Worm (Caenorhabditis elegans) whole organism, young adult: Measurements from ENCODE around the gene srsx-27.

Source experiments
- B0261.1 ChIP-seq: sonication (generic microtip); optimal IDR thresholded peaks from 2 replicates; lab custom pipeline; 2016; ENCODE audit warnings: mild to moderate bottlenecking, missing genetic modification characterization, moderate library complexity, missing compliant biosample characterization
- B0336.3 ChIP-seq: fragments of 200-800 bp; sonication (Bioruptor generic); IDR thresholded peaks from 2 replicates; pipeline ENCODE4 v1.3.6; 2022; ENCODE audit warnings: missing genetic modification characterization, missing compliant biosample characterization
- F33H1.4 ChIP-seq: fragments of 200-800 bp; sonication (Bioruptor generic); IDR thresholded peaks from 2 replicates; pipeline ENCODE4 v1.3.6; 2022; ENCODE audit warnings: missing genetic modification reagents, missing genetic modification characterization, missing compliant biosample characterization
- F37B4.10 ChIP-seq: fragments of 200-800 bp; sonication (Bioruptor generic); IDR thresholded peaks from 2 replicates; pipeline ENCODE4 v1.3.6; 2022; ENCODE audit warnings: missing genetic modification characterization, missing compliant biosample characterization
- F57C9.4 ChIP-seq: sonication (generic microtip); optimal IDR thresholded peaks from 2 replicates; lab custom pipeline; 2017; ENCODE audit warnings: mild to moderate bottlenecking, missing genetic modification characterization, missing compliant biosample characterization
- K12H6.12 ChIP-seq: fragments of 200-800 bp; sonication (Bioruptor generic); optimal IDR thresholded peaks from 2 replicates; lab custom pipeline; 2018; ENCODE audit warnings: mild to moderate bottlenecking, missing genetic modification characterization, missing compliant biosample characterization
- T07F8.4 ChIP-seq: sonication (generic microtip); optimal IDR thresholded peaks from 2 replicates; lab custom pipeline; 2016; ENCODE audit warnings: mild to moderate bottlenecking, missing genetic modification characterization, moderate library complexity, missing compliant biosample characterization
- ZK185.1 ChIP-seq: sonication (generic microtip); optimal IDR thresholded peaks from 2 replicates; lab custom pipeline; 2016; ENCODE audit warnings: mild to moderate bottlenecking, missing genetic modification characterization, missing compliant biosample characterization; ENCODE audit not compliant: poor library complexity, severe bottlenecking
- ama-1 ChIP-seq, 3 experiments: fragments of 150-350 bp in 1 of 3; sonication (generic microtip) in 2 of 3; optimal IDR thresholded peaks; 2 replicates each; lab custom pipeline; 2014 to 2018; ENCODE audit warnings: missing biosample characterization in 2 of 3, missing genetic modification characterization in 2 of 3, missing genetic modification reagents in 2 of 3
- athp-1 ChIP-seq: sonication (generic microtip); optimal IDR thresholded peaks from 2 replicates; lab custom pipeline; 2017; ENCODE audit warnings: mild to moderate bottlenecking, missing genetic modification characterization, missing compliant biosample characterization
- attf-3 ChIP-seq: fragments of 200-800 bp; sonication (Bioruptor generic); conservative IDR thresholded peaks from 2 replicates; pipeline ENCODE4 v1.3.6; 2022; ENCODE audit warnings: missing genetic modification reagents, missing genetic modification characterization, missing compliant biosample characterization
- attf-5 ChIP-seq: fragments of 200-800 bp; sonication (Bioruptor generic); optimal IDR thresholded peaks from 2 replicates; lab custom pipeline; 2018; ENCODE audit warnings: mild to moderate bottlenecking, missing genetic modification characterization, missing compliant biosample characterization
- cebp-1 ChIP-seq, 2 experiments: fragments of 200-800 bp in 1 of 2; sonication (Bioruptor generic) in 1 of 2; sonication (generic microtip) in 1 of 2; IDR thresholded peaks in 1 of 2; optimal IDR thresholded peaks in 1 of 2; 2 replicates each; pipeline versions ENCODE4 v1.3.6 to Lab custom; 2017 to 2022; ENCODE audit warnings: missing compliant biosample characterization in 2 of 2, missing genetic modification characterization in 2 of 2, mild to moderate bottlenecking in 1 of 2, missing genetic modification reagents in 1 of 2, moderate library complexity in 1 of 2
- cebp-2 ChIP-seq: fragments of 200-800 bp; sonication (Bioruptor generic); IDR thresholded peaks from 2 replicates; pipeline ENCODE4 v1.3.6; 2022; ENCODE audit warnings: missing genetic modification characterization, missing compliant biosample characterization
- ceh-100 ChIP-seq: fragments of 200-800 bp; sonication (Bioruptor generic); IDR thresholded peaks from 2 replicates; pipeline ENCODE4 v1.3.6; 2022; ENCODE audit warnings: missing genetic modification reagents, missing genetic modification characterization, missing compliant biosample characterization
- ceh-27 ChIP-seq: fragments of 200-800 bp; sonication (Bioruptor generic); optimal IDR thresholded peaks from 2 replicates; lab custom pipeline; 2018; ENCODE audit warnings: mild to moderate bottlenecking, missing genetic modification characterization, moderate library complexity, missing compliant biosample characterization
- dox-1 ChIP-seq: fragments of 200-800 bp; sonication (Bioruptor generic); IDR thresholded peaks from 2 replicates; pipeline ENCODE4 v1.3.6; 2022; ENCODE audit warnings: missing genetic modification reagents, missing genetic modification characterization, missing compliant biosample characterization
- ekl-4 ChIP-seq: fragments of 200-800 bp; sonication (Bioruptor generic); IDR thresholded peaks from 2 replicates; pipeline ENCODE4 v1.3.6; 2022; ENCODE audit warnings: missing genetic modification reagents, missing genetic modification characterization, missing compliant biosample characterization
- hmg-1.2 ChIP-seq: fragments of 200-800 bp; sonication (Bioruptor generic); IDR thresholded peaks from 2 replicates; pipeline ENCODE4 v1.3.6; 2022; ENCODE audit warnings: missing genetic modification reagents, missing genetic modification characterization, missing compliant biosample characterization
- let-526 ChIP-seq: fragments of 200-800 bp; sonication (Bioruptor generic); IDR thresholded peaks from 2 replicates; pipeline ENCODE4 v1.3.6; 2022; ENCODE audit warnings: missing genetic modification reagents, missing genetic modification characterization, missing compliant biosample characterization
- let-607 ChIP-seq, 2 experiments: fragments of 200-800 bp in 1 of 2; sonication (Bioruptor generic) in 1 of 2; sonication (generic microtip) in 1 of 2; optimal IDR thresholded peaks; 2 replicates each; lab custom pipeline; 2016 to 2018; ENCODE audit warnings: mild to moderate bottlenecking in 2 of 2, missing compliant biosample characterization in 2 of 2, missing genetic modification characterization in 2 of 2, moderate library complexity in 2 of 2, missing genotype in 1 of 2
- lin-35 ChIP-seq, 3 experiments: fragments of 150-350 bp in 2 of 3; sonication (generic microtip) in 1 of 3; optimal IDR thresholded peaks; 2 replicates each; lab custom pipeline; 2014 to 2018; ENCODE audit warnings: missing biosample characterization in 3 of 3, missing genetic modification characterization in 3 of 3, missing genetic modification reagents in 3 of 3
- lin-40 ChIP-seq: sonication (generic microtip); optimal IDR thresholded peaks from 2 replicates; lab custom pipeline; 2016; ENCODE audit warnings: missing genetic modification characterization, mild to moderate bottlenecking, missing compliant biosample characterization, missing genotype, missing genetic modification reagents
- madf-10 ChIP-seq: sonication (generic microtip); optimal IDR thresholded peaks from 2 replicates; lab custom pipeline; 2016; ENCODE audit warnings: mild to moderate bottlenecking, missing genetic modification characterization, missing compliant biosample characterization
- madf-3 ChIP-seq: fragments of 200-800 bp; sonication (Bioruptor generic); IDR thresholded peaks from 2 replicates; pipeline ENCODE4 v1.3.6; 2022; ENCODE audit warnings: missing genetic modification reagents, missing genetic modification characterization, missing compliant biosample characterization
- mcd-1 ChIP-seq: fragments of 200-800 bp; sonication (Bioruptor generic); IDR thresholded peaks from 2 replicates; pipeline ENCODE4 v1.3.6; 2022; ENCODE audit warnings: missing genetic modification reagents, missing genetic modification characterization, missing compliant biosample characterization
- mes-4 ChIP-seq: sonication (generic microtip); optimal IDR thresholded peaks from 2 replicates; lab custom pipeline; 2016; ENCODE audit warnings: missing genotype, missing genetic modification characterization, missing compliant biosample characterization
- nhr-27 ChIP-seq: fragments of 200-800 bp; sonication (Bioruptor generic); optimal IDR thresholded peaks from 2 replicates; lab custom pipeline; 2018; ENCODE audit warnings: mild to moderate bottlenecking, missing genetic modification characterization, moderate library complexity, missing compliant biosample characterization
- nhr-80 ChIP-seq: sonication (generic microtip); optimal IDR thresholded peaks from 2 replicates; lab custom pipeline; 2016; ENCODE audit warnings: missing genetic modification characterization, missing compliant biosample characterization
- nhr-90 ChIP-seq: sonication (generic microtip); optimal IDR thresholded peaks from 2 replicates; lab custom pipeline; 2016; ENCODE audit warnings: missing genotype, mild to moderate bottlenecking, missing genetic modification characterization, missing compliant biosample characterization
- pha-4 ChIP-seq: fragments of 150-350 bp; sonication (generic microtip); optimal IDR thresholded peaks from 2 replicates; lab custom pipeline; 2014; ENCODE audit warnings: missing biosample characterization, missing genetic modification reagents, missing genetic modification characterization
- sdz-38 ChIP-seq: sonication (generic microtip); optimal IDR thresholded peaks from 2 replicates; lab custom pipeline; 2016; ENCODE audit warnings: missing genotype, missing genetic modification characterization, missing compliant biosample characterization
- snpc-1.1 ChIP-seq: sonication (generic microtip); optimal IDR thresholded peaks from 2 replicates; lab custom pipeline; 2017; ENCODE audit warnings: missing genetic modification characterization, mild to moderate bottlenecking, missing compliant biosample characterization, antibody characterized with exemption, moderate library complexity, missing genotype, missing genetic modification reagents; ENCODE audit not compliant: insufficient read depth
- snpc-3.4 ChIP-seq: sonication (generic microtip); optimal IDR thresholded peaks from 2 replicates; lab custom pipeline; 2017; ENCODE audit warnings: missing genetic modification characterization, mild to moderate bottlenecking, missing compliant biosample characterization, antibody characterized with exemption, moderate library complexity, missing genotype, missing genetic modification reagents
- snpc-4 ChIP-seq, 5 experiments: fragments of 150-350 bp in 1 of 5; sonication (generic microtip) in 4 of 5; optimal IDR thresholded peaks; 2 replicates each; lab custom pipeline; 2014 to 2018; ENCODE audit warnings: missing genetic modification characterization in 5 of 5, missing biosample characterization in 3 of 5, antibody characterized with exemption in 2 of 5, mild to moderate bottlenecking in 2 of 5, missing compliant biosample characterization in 2 of 5, missing genotype in 2 of 5, moderate library complexity in 2 of 5, missing genetic modification reagents in 1 of 5
- tbp1 ChIP-seq: fragments of 200-800 bp; sonication (Bioruptor generic); optimal IDR thresholded peaks from 2 replicates; lab custom pipeline; 2018; ENCODE audit warnings: mild to moderate bottlenecking, missing genetic modification characterization, missing compliant biosample characterization
- tbx-9 ChIP-seq: sonication (generic microtip); optimal IDR thresholded peaks from 2 replicates; lab custom pipeline; 2016; ENCODE audit warnings: borderline replicate concordance, missing genetic modification characterization, inconsistent platforms, missing compliant biosample characterization
- tlf-1 ChIP-seq: fragments of 200-800 bp; sonication (Bioruptor generic); optimal IDR thresholded peaks from 2 replicates; lab custom pipeline; 2018; ENCODE audit warnings: mild to moderate bottlenecking, missing genetic modification characterization, missing compliant biosample characterization
- unc-130 ChIP-seq: sonication (generic microtip); optimal IDR thresholded peaks from 2 replicates; lab custom pipeline; 2016; ENCODE audit warnings: missing genetic modification reagents, missing genetic modification characterization, missing compliant biosample characterization
- ztf-18 ChIP-seq: sonication (generic microtip); optimal IDR thresholded peaks from 2 replicates; lab custom pipeline; 2016; ENCODE audit warnings: missing genotype, mild to moderate bottlenecking, missing genetic modification characterization, missing compliant biosample characterization
- ztf-22 ChIP-seq: fragments of 200-800 bp; sonication (Bioruptor generic); optimal IDR thresholded peaks from 2 replicates; lab custom pipeline; 2018; ENCODE audit warnings: mild to moderate bottlenecking, missing genetic modification characterization, moderate library complexity, missing compliant biosample characterization
- ztf-25 ChIP-seq: fragments of 200-800 bp; sonication (Bioruptor generic); IDR thresholded peaks from 2 replicates; pipeline ENCODE4 v1.3.6; 2022; ENCODE audit warnings: missing genetic modification reagents, missing genetic modification characterization, missing compliant biosample characterization
- ztf-3 ChIP-seq: fragments of 200-800 bp; sonication (Bioruptor generic); optimal IDR thresholded peaks from 2 replicates; lab custom pipeline; 2018; ENCODE audit warnings: mild to moderate bottlenecking, missing genetic modification characterization, missing compliant biosample characterization
- ztf-6 ChIP-seq: fragments of 200-800 bp; sonication (Bioruptor generic); IDR thresholded peaks from 2 replicates; pipeline ENCODE4 v1.3.6; 2022; ENCODE audit warnings: missing genetic modification reagents, missing genetic modification characterization, missing compliant biosample characterization

Gene srsx-27

DNA sequence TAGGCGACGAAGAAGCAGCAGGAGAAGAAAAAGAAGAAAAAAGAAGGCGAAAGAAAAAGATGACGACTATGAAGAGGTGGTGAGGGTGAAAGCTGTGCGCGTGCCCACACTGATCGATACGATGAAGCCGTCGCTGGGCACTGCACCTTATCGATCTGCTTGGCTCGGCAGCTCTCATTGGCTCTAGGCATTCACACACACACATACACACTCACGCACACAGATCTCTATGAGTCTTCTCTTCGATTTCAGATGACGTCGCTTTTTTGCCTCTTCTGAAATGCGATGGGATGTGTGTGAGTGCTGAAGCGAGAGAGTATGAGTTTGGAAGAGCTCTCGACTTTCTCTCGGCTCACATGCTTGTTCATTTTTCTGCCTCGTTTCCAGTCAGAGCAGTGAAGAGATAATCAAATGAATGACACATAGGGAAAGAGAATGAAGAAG, 24.8 kb downstream of the srsx-27 start (continued):
- no peak for TF ChIP-seq hmg-1.2 (GFP tag; lab: Robert Waterston, UW)
- no peak for TF ChIP-seq T07F8.4
- TF ChIP-seq F37B4.10 (GFP tag; lab: Robert Waterston, UW): no peak
- TF ChIP-seq B0261.1: no peak
- TF ChIP-seq sdz-38 (tag; lab: Kevin White, UChicago): no peak
- no peak for TF ChIP-seq ztf-3 (GFP tag; lab: Kevin White, UChicago)
- TF ChIP-seq athp-1 (tag; lab: Kevin White, UChicago): no peak
- TF ChIP-seq nhr-90 (tag; lab: Kevin White, UChicago): no peak
- TF ChIP-seq F57C9.4 (tag; lab: Kevin White, UChicago): no peak
- no peak for TF ChIP-seq ztf-6 (GFP tag; lab: Robert Waterston, UW)
- no peak for TF ChIP-seq F33H1.4 (GFP tag; lab: Robert Waterston, UW)
- peak; percentile 83 for TF ChIP-seq K12H6.12
- no peak for TF ChIP-seq cebp-2 (GFP tag; lab: Robert Waterston, UW)
- TF ChIP-seq, all 124 proteins: peak for 18

DNA sequence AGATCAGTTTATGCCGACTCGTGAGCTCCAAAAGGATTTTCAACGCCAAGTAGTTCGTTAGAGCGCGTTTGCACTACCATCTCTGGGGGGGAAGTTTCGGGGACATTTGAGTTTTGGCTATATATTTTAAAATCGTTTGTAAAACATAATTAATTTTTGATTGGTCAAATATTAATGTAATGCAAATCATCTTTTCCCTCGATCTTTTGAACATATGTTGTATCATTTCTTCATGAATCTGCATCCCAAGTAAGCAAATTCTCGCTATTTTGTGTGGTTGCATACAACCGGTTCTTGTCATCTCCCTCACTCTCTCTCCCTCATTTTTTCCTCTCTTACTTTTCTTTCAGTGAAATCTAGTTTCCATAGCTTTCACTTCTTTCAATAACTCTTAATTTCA, 28.3 kb downstream of the srsx-27 start:
- TF ChIP-seq B0336.3 (no peak), hmg-1.2 (GFP tag; lab: Robert Waterston, UW) (peak; percentile 10; the same call in 1 of the 2 replicates), let-526 (no peak), ceh-27 (GFP tag; lab: Kevin White, UChicago) (peak; percentile 56), attf-5 (GFP tag; lab: Kevin White, UChicago) (peak; percentile 44), ztf-18 (tag; lab: Kevin White, UChicago) (peak; percentile 30), let-607 (tag; optimal IDR thresholded peaks at IDR 0.05; lab: Kevin White, UChicago) (peak in 1 of 2 experiments; percentile 6), T07F8.4 (no peak), cebp-1 (GFP tag; IDR thresholded peaks at IDR 0.05; lab: Robert Waterston, UW) (no peak), cebp-1 (tag; optimal IDR thresholded peaks at IDR 0.05; lab: Kevin White, UChicago) (peak; percentile 32), K12H6.12 (peak; percentile 43), tbp1 (no peak), nhr-27 (tag; lab: Kevin White, UChicago) (no peak), dox-1 (peak; percentile 58; the same call in 1 of the 2 replicates), snpc-4 (GFP tag; optimal IDR thresholded peaks at IDR 0.05; lab: Kevin White, UChicago) (no peak), snpc-4 (tag; optimal IDR thresholded peaks at IDR 0.05; lab: Kevin White, UChicago) (peak in 2 of 4 experiments; percentile 14 to 23), attf-3 (GFP tag; lab: Robert Waterston, UW) (0 out of 2 replicates have a peak, but pooled peaks have one; percentile 18), mes-4 (tag; lab: Kevin White, UChicago) (no peak), lin-40 (peak; percentile 31), mcd-1 (peak; percentile 91), lin-35 (GFP tag; optimal IDR thresholded peaks at IDR 0.05; lab: Kevin White, UChicago) (no peak), ZK185.1 (tag; lab: Kevin White, UChicago) (peak; percentile 2), madf-10 (no peak), nhr-80 (tag; lab: Kevin White, UChicago) (peak; percentile 16), pha-4 (no peak), tlf-1 (no peak), ceh-100 (GFP tag; lab: Robert Waterston, UW) (peak; percentile 91)

DNA sequence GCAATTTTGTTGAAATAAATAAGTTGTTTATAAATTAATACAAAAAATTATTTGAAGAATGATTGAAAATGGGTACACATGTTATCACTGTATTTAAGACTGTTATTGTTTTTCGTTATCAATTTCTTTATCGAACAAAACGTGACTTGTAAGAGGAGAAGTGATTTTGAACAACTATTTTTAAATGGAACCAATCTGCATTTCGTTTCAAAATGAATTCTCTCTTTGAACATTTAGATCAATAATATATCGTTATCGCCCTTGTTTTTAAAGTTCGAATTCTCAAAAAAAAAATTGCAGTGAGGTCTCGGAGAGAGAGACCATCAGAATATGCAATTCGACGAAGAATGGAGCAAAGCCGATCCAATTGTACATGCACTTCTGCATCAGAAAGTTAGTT, 29.4 kb downstream of the srsx-27 start, which contains the start of gene cul-5:
cul-5 (plus strand) TSS at position 301 of the 400 bp plus-strand sequence.
- TF ChIP-seq ztf-25 (GFP tag; lab: Robert Waterston, UW): no peak
- no peak for TF ChIP-seq tbx-9 (tag; lab: Kevin White, UChicago)
- no peak for TF ChIP-seq unc-130 (GFP tag; lab: Kevin White, UChicago)
- no peak for TF ChIP-seq ztf-22 (GFP tag; lab: Kevin White, UChicago)
- TF ChIP-seq mcd-1: no peak
- TF ChIP-seq cebp-1 (GFP tag; IDR thresholded peaks at IDR 0.05; lab: Robert Waterston, UW): no peak
- TF ChIP-seq cebp-1 (tag; optimal IDR thresholded peaks at IDR 0.05; lab: Kevin White, UChicago): no peak
- no peak for TF ChIP-seq madf-3 (GFP tag; lab: Robert Waterston, UW)
- TF ChIP-seq nhr-27 (tag; lab: Kevin White, UChicago): no peak
- TF ChIP-seq snpc-1.1 (tag; lab: Kevin White, UChicago): no peak
- no peak for TF ChIP-seq ekl-4 (GFP tag; lab: Robert Waterston, UW)
- TF ChIP-seq ama-1 (optimal IDR thresholded peaks at IDR 0.05; lab: Kevin White, UChicago): no peak
- no peak for TF ChIP-seq ama-1 (GFP tag; optimal IDR thresholded peaks at IDR 0.05; lab: Kevin White, UChicago)
- no peak for TF ChIP-seq F33H1.4 (GFP tag; lab: Robert Waterston, UW)
- no peak for TF ChIP-seq snpc-3.4
